Worm (Caenorhabditis elegans): ENCODE data around the gene hlh-11.

- TF ChIP-seq unc-62 (GFP tag; optimal IDR thresholded peaks at IDR 0.05 in 1 of 2) (no peak), unc-62 (tag; optimal IDR thresholded peaks at IDR 0.05) (no peak), nhr-102 (tag; optimal IDR thresholded peaks at IDR 0.05) (no peak), lsy-2 (tag; optimal IDR thresholded peaks at IDR 0.05) (no peak), lin-13 (GFP tag; optimal IDR thresholded peaks at IDR 0.05) (no peak), hlh-30 (tag; optimal IDR thresholded peaks at IDR 0.05; ENCODE audit: insufficient read depth) (no peak), dpl-1 (GFP tag; optimal IDR thresholded peaks at IDR 0.05) (no peak), fkh-10 (GFP tag; optimal IDR thresholded peaks at IDR 0.05) (no peak), duxl-1 (tag; optimal IDR thresholded peaks at IDR 0.05; ENCODE audit: poor library complexity) (no peak)
Measured at ce11 chrIII:9655802-9656201, 36.3 kb downstream of the hlh-11 start, which contains the start of gene C15H7.4.

Measured in whole organism, L4 larva.